Fruit fly (Drosophila melanogaster) whole organism, embryonic: ENCODE measurements around the gene prd1.

ENCODE experiments used
- Adf1 ChIP-seq: fragments of 200-800 bp; sonication (Bioruptor generic); IDR thresholded peaks from 2 replicates; pipeline ENCODE4 v1.3.6; 2022; ENCODE audit warnings: missing biosample characterization, missing genetic modification characterization
- CG10147 ChIP-seq: fragments of 200-800 bp; sonication (Bioruptor generic); optimal IDR thresholded peaks from 2 replicates; lab custom pipeline; 2019; ENCODE audit warnings: missing biosample characterization, mild to moderate bottlenecking, missing genetic modification characterization, moderate library complexity
- CG10209 ChIP-seq: fragments of 200-800 bp; sonication (Bioruptor generic); optimal IDR thresholded peaks from 3 replicates; lab custom pipeline; 2017; ENCODE audit warnings: missing biosample characterization, mild to moderate bottlenecking, missing genetic modification characterization, missing genetic modification reagents
- CG10274 ChIP-seq: fragments of 200-800 bp; sonication (Bioruptor generic); optimal IDR thresholded peaks from 3 replicates; lab custom pipeline; 2017; ENCODE audit warnings: missing biosample characterization, mild to moderate bottlenecking, missing genetic modification characterization
- CG11398 ChIP-seq: fragments of 200-800 bp; sonication (Bioruptor generic); optimal IDR thresholded peaks from 2 replicates; lab custom pipeline; 2016; ENCODE audit warnings: missing biosample characterization, missing genetic modification characterization
- CG11456 ChIP-seq: fragments of 200-800 bp; sonication (Bioruptor generic); IDR thresholded peaks from 3 replicates; pipeline ENCODE4 v1.3.6; 2022; ENCODE audit warnings: missing biosample characterization, missing genetic modification characterization
- CG12155 ChIP-seq: fragments of 200-800 bp; sonication (Bioruptor generic); optimal IDR thresholded peaks from 3 replicates; lab custom pipeline; 2016; ENCODE audit warnings: missing biosample characterization, missing genetic modification characterization
- CG12219 ChIP-seq: fragments of 200-800 bp; sonication (Bioruptor generic); optimal IDR thresholded peaks from 3 replicates; lab custom pipeline; 2018; ENCODE audit warnings: missing biosample characterization, mild to moderate bottlenecking, missing genetic modification characterization
- CG12659 ChIP-seq: fragments of 200-800 bp; sonication (Bioruptor generic); optimal IDR thresholded peaks from 3 replicates; lab custom pipeline; 2017; ENCODE audit warnings: mild to moderate bottlenecking, missing biosample characterization, missing genetic modification reagents, missing genetic modification characterization
- CG16815 ChIP-seq: fragments of 200-800 bp; sonication (Bioruptor generic); optimal IDR thresholded peaks from 3 replicates; lab custom pipeline; 2017; ENCODE audit warnings: missing biosample characterization, mild to moderate bottlenecking, missing genetic modification characterization
- CG17359 ChIP-seq: fragments of 200-800 bp; sonication (Bioruptor generic); optimal IDR thresholded peaks from 3 replicates; lab custom pipeline; 2018; ENCODE audit warnings: missing biosample characterization, mild to moderate bottlenecking, missing genetic modification characterization, moderate library complexity
- CG18262 ChIP-seq: fragments of 200-800 bp; optimal IDR thresholded peaks from 3 replicates; lab custom pipeline; 2019; ENCODE audit warnings: missing biosample characterization, mild to moderate bottlenecking, missing genetic modification characterization, moderate library complexity
- CG1832 ChIP-seq: fragments of 200-800 bp; sonication (Bioruptor generic); optimal IDR thresholded peaks from 2 replicates; lab custom pipeline; 2017; ENCODE audit warnings: missing biosample characterization, mild to moderate bottlenecking, missing genetic modification characterization, inconsistent platforms
- CG30431 ChIP-seq: fragments of 200-800 bp; sonication (Bioruptor generic); optimal IDR thresholded peaks from 2 replicates; lab custom pipeline; 2017; ENCODE audit warnings: missing biosample characterization, missing genetic modification characterization
- CG34422 ChIP-seq: fragments of 200-800 bp; sonication (Bioruptor generic); IDR thresholded peaks from 3 replicates; pipeline ENCODE4 v1.3.6; 2022; ENCODE audit warnings: missing biosample characterization, missing genetic modification characterization
- CG5180 ChIP-seq: fragments of 200-800 bp; sonication (Bioruptor generic); optimal IDR thresholded peaks from 3 replicates; lab custom pipeline; 2017; ENCODE audit warnings: missing biosample characterization, missing genetic modification characterization, mild to moderate bottlenecking, moderate library complexity, missing genetic modification reagents
- CG6175 ChIP-seq: fragments of 200-800 bp; sonication (Bioruptor generic); IDR thresholded peaks from 3 replicates; pipeline ENCODE4 v1.3.6; 2022; ENCODE audit warnings: missing biosample characterization, missing genetic modification characterization
- CG6765 ChIP-seq: fragments of 200-800 bp; sonication (Bioruptor generic); optimal IDR thresholded peaks from 3 replicates; lab custom pipeline; 2017; ENCODE audit warnings: missing biosample characterization, mild to moderate bottlenecking, missing genetic modification characterization
- CG9609 ChIP-seq: fragments of 200-800 bp; sonication (Bioruptor generic); optimal IDR thresholded peaks from 3 replicates; lab custom pipeline; 2016; ENCODE audit warnings: missing biosample characterization, missing genetic modification characterization
- Dip3 ChIP-seq: fragments of 200-800 bp; sonication (Bioruptor generic); optimal IDR thresholded peaks from 3 replicates; lab custom pipeline; 2016; ENCODE audit warnings: missing biosample characterization, missing genetic modification characterization
- Drgx ChIP-seq: fragments of 200-800 bp; sonication (Bioruptor generic); IDR thresholded peaks from 2 replicates; pipeline ENCODE4 v1.3.6; 2022; ENCODE audit warnings: missing biosample characterization, missing genetic modification characterization
- Elba2 ChIP-seq: fragments of 200-800 bp; sonication (Bioruptor generic); optimal IDR thresholded peaks from 3 replicates; lab custom pipeline; 2016; ENCODE audit warnings: missing biosample characterization, missing genetic modification characterization
- HLH3B ChIP-seq: fragments of 200-800 bp; sonication (Bioruptor generic); IDR thresholded peaks from 2 replicates; pipeline ENCODE4 v1.3.6; 2022; ENCODE audit warnings: missing biosample characterization, missing genetic modification characterization
- Lpt ChIP-seq: fragments of >200 bp; optimal IDR thresholded peaks from 2 replicates; lab custom pipeline; 2018; ENCODE audit warnings: missing biosample characterization, missing genetic modification characterization
- Mad ChIP-seq: fragments of 200-800 bp; sonication (Bioruptor generic); optimal IDR thresholded peaks from 2 replicates; lab custom pipeline; 2016; ENCODE audit warnings: missing biosample characterization, missing genetic modification characterization
- NC2β ChIP-seq: fragments of 200-800 bp; sonication (Bioruptor generic); optimal IDR thresholded peaks from 2 replicates; lab custom pipeline; 2016; ENCODE audit warnings: missing biosample characterization, missing genetic modification characterization
- NfI ChIP-seq: fragments of 200-800 bp; sonication (Bioruptor generic); optimal IDR thresholded peaks from 3 replicates; lab custom pipeline; 2018; ENCODE audit warnings: missing biosample characterization, mild to moderate bottlenecking, missing genetic modification characterization, moderate library complexity
- Side ChIP-seq: fragments of 200-800 bp; sonication (Bioruptor generic); optimal IDR thresholded peaks from 2 replicates; lab custom pipeline; 2016; ENCODE audit warnings: missing biosample characterization, missing genetic modification characterization
- Sox102F ChIP-seq: fragments of 200-800 bp; sonication (Bioruptor generic); optimal IDR thresholded peaks from 2 replicates; lab custom pipeline; 2018; ENCODE audit warnings: missing biosample characterization, mild to moderate bottlenecking, missing genetic modification characterization, moderate library complexity
- Sry-β ChIP-seq: fragments of 200-800 bp; sonication (Bioruptor generic); optimal IDR thresholded peaks from 2 replicates; lab custom pipeline; 2018; ENCODE audit warnings: missing biosample characterization, mild to moderate bottlenecking, missing genetic modification characterization, moderate library complexity
- Tbp ChIP-seq: fragments of >200 bp; optimal IDR thresholded peaks from 2 replicates; lab custom pipeline; 2018; ENCODE audit warnings: missing biosample characterization, missing genetic modification characterization
- croc ChIP-seq: fragments of 200-800 bp; sonication (Bioruptor generic); conservative IDR thresholded peaks from 3 replicates; pipeline ENCODE4 v1.3.6; 2022; ENCODE audit warnings: missing biosample characterization, missing genetic modification characterization
- da ChIP-seq: fragments of 200-800 bp; sonication (Bioruptor generic); optimal IDR thresholded peaks from 2 replicates; lab custom pipeline; 2016; ENCODE audit warnings: missing biosample characterization, missing genetic modification characterization
- en ChIP-seq: fragments of 200-800 bp; sonication (Bioruptor generic); optimal IDR thresholded peaks from 2 replicates; lab custom pipeline; 2016; ENCODE audit warnings: missing biosample characterization, missing genetic modification characterization
- gcm ChIP-seq: fragments of 200-800 bp; sonication (Bioruptor generic); optimal IDR thresholded peaks from 2 replicates; lab custom pipeline; 2019; ENCODE audit warnings: missing biosample characterization, mild to moderate bottlenecking, missing genetic modification characterization, moderate library complexity
- grau ChIP-seq: fragments of 200-800 bp; optimal IDR thresholded peaks from 3 replicates; lab custom pipeline; 2019; ENCODE audit warnings: missing biosample characterization, mild to moderate bottlenecking, missing genetic modification characterization, moderate library complexity
- gsb ChIP-seq: fragments of 200-800 bp; sonication (Bioruptor generic); IDR thresholded peaks from 2 replicates; pipeline ENCODE4 v1.3.6; 2022; ENCODE audit warnings: missing biosample characterization, missing genetic modification characterization
- ham ChIP-seq: fragments of 200-800 bp; sonication (Bioruptor generic); IDR thresholded peaks from 2 replicates; pipeline ENCODE4 v1.3.6; 2022; ENCODE audit warnings: missing biosample characterization, missing genetic modification characterization
- hbn ChIP-seq: fragments of 200-800 bp; sonication (Bioruptor generic); IDR thresholded peaks from 2 replicates; pipeline ENCODE4 v1.3.6; 2022; ENCODE audit warnings: missing biosample characterization, missing genetic modification characterization; ENCODE audit not compliant: partially characterized antibody
- kay ChIP-seq: fragments of 200-800 bp; sonication (Bioruptor generic); optimal IDR thresholded peaks from 2 replicates; lab custom pipeline; 2016; ENCODE audit warnings: missing biosample characterization, missing genetic modification characterization
- lilli ChIP-seq: fragments of 200-800 bp; sonication (Bioruptor generic); optimal IDR thresholded peaks from 3 replicates; lab custom pipeline; 2016; ENCODE audit warnings: missing biosample characterization, missing genetic modification characterization
- org-1 ChIP-seq: fragments of 200-800 bp; sonication (Bioruptor generic); optimal IDR thresholded peaks from 2 replicates; lab custom pipeline; 2017; ENCODE audit warnings: missing biosample characterization, missing genetic modification characterization
- row ChIP-seq: fragments of 200-800 bp; sonication (Bioruptor generic); IDR thresholded peaks from 3 replicates; pipeline ENCODE4 v1.3.6; 2022; ENCODE audit warnings: missing biosample characterization, missing genetic modification characterization
- schlank ChIP-seq: fragments of 200-800 bp; sonication (Bioruptor generic); optimal IDR thresholded peaks from 2 replicates; lab custom pipeline; 2018; ENCODE audit warnings: missing biosample characterization, mild to moderate bottlenecking, missing genetic modification characterization
- shn ChIP-seq: fragments of 200-800 bp; sonication (Bioruptor generic); optimal IDR thresholded peaks from 3 replicates; lab custom pipeline; 2016; ENCODE audit warnings: missing biosample characterization, missing genetic modification characterization
- sima ChIP-seq: fragments of 200-800 bp; sonication (Bioruptor generic); optimal IDR thresholded peaks from 2 replicates; lab custom pipeline; 2016; ENCODE audit warnings: missing biosample characterization, missing genetic modification characterization
- sisA ChIP-seq: fragments of 200-800 bp; sonication (Bioruptor generic); IDR thresholded peaks from 2 replicates; pipeline ENCODE4 v1.3.6; 2022; ENCODE audit warnings: missing biosample characterization, missing genetic modification characterization
- sr ChIP-seq: fragments of 200-800 bp; sonication (Bioruptor generic); IDR thresholded peaks from 3 replicates; pipeline ENCODE4 v1.3.6; 2022; ENCODE audit warnings: missing biosample characterization, missing genetic modification characterization
- tna ChIP-seq: fragments of 200-800 bp; sonication (Bioruptor generic); IDR thresholded peaks from 2 replicates; pipeline ENCODE4 v1.3.6; 2022; ENCODE audit warnings: missing biosample characterization, missing genetic modification characterization; ENCODE audit not compliant: partially characterized antibody
- unpg ChIP-seq: fragments of 200-800 bp; sonication (Bioruptor generic); optimal IDR thresholded peaks from 3 replicates; lab custom pipeline; 2018; ENCODE audit warnings: missing biosample characterization, mild to moderate bottlenecking, missing genetic modification characterization, moderate library complexity

prd1 gene

dm6 chr3R:11760669-11761387 lies 26.0 kb downstream of the prd1 start (continued):
- TF ChIP-seq gsb (GFP tag; lab: Robert Waterston, UW) (no peak), grau (peak; percentile 100), CG17359 (peak; percentile 100), schlank (peak; percentile 100), CG6175 (GFP tag; lab: Robert Waterston, UW) (no peak), CG10209 (peak; percentile 100), unpg (peak; percentile 100), CG6765 (GFP tag; lab: Kevin White, UChicago) (peak; percentile 100), CG16815 (GFP tag; lab: Kevin White, UChicago) (peak; percentile 100), CG11398 (peak; percentile 100), sisA (no peak), CG12219 (GFP tag; lab: Kevin White, UChicago) (peak; percentile 100), sr (no peak), croc (peak; percentile 100), ham (GFP tag; lab: Robert Waterston, UW) (no peak), Dip3 (GFP tag; lab: Kevin White, UChicago) (peak; percentile 100), NC2β (GFP tag; lab: Kevin White, UChicago) (peak; percentile 100), lilli (peak; percentile 100), hbn (no peak), Side (GFP tag; lab: Kevin White, UChicago) (peak; percentile 100), sima (GFP tag; lab: Kevin White, UChicago) (peak; percentile 99), kay (GFP tag; lab: Kevin White, UChicago) (peak; percentile 100), Drgx (no peak), CG11456 (GFP tag; lab: Robert Waterston, UW) (no peak), shn (peak; percentile 100), Adf1 (no peak), CG12659 (GFP tag; lab: Kevin White, UChicago) (peak; percentile 100), CG18262 (peak; percentile 100), NfI (GFP tag; lab: Kevin White, UChicago) (peak; percentile 100), gcm (GFP tag; lab: Kevin White, UChicago) (peak; percentile 100), Elba2 (GFP tag; lab: Kevin White, UChicago) (peak; percentile 95), CG30431 (GFP tag; lab: Kevin White, UChicago) (peak; percentile 100), HLH3B (GFP tag; lab: Robert Waterston, UW) (no peak), CG10274 (peak; percentile 97), Tbp (no peak), da (GFP tag; lab: Kevin White, UChicago) (peak; percentile 100), Sry-β (GFP tag; lab: Kevin White, UChicago) (peak; percentile 81), CG9609 (GFP tag; lab: Kevin White, UChicago) (peak; percentile 100), tna (GFP tag; lab: Robert Waterston, UW) (no peak), Lpt (GFP tag; lab: Kevin White, UChicago) (no peak), Mad (GFP tag; lab: Kevin White, UChicago) (peak; percentile 100), CG12155 (peak; percentile 99), org-1 (peak; percentile 100), CG5180 (GFP tag; lab: Kevin White, UChicago) (peak; percentile 95), CG1832 (peak; percentile 71), CG10147 (GFP tag; lab: Kevin White, UChicago) (peak; percentile 100), en (GFP tag; lab: Kevin White, UChicago) (peak; percentile 100), Sox102F (GFP tag; lab: Kevin White, UChicago) (peak; percentile 100), CG34422 (GFP tag; lab: Robert Waterston, UW) (no peak), row (GFP tag; lab: Robert Waterston, UW) (no peak)
